Fruit fly (Drosophila melanogaster) whole organism, embryonic: ENCODE measurements around the gene CG3368.

Experiments
- BtbVII ChIP-seq: fragments of 200-800 bp; sonication (Bioruptor generic); optimal IDR thresholded peaks from 3 replicates; lab custom pipeline; 2017; ENCODE audit warnings: missing biosample characterization, mild to moderate bottlenecking, missing genetic modification characterization
- CG10654 ChIP-seq: fragments of 200-800 bp; sonication (Bioruptor generic); optimal IDR thresholded peaks from 2 replicates; lab custom pipeline; 2016; ENCODE audit warnings: missing biosample characterization, missing genetic modification characterization
- CG10979 ChIP-seq: fragments of 200-800 bp; sonication (Bioruptor generic); optimal IDR thresholded peaks from 2 replicates; lab custom pipeline; 2018; ENCODE audit warnings: missing biosample characterization, mild to moderate bottlenecking, missing genetic modification characterization, moderate library complexity
- CG11398 ChIP-seq: fragments of 200-800 bp; sonication (Bioruptor generic); optimal IDR thresholded peaks from 2 replicates; lab custom pipeline; 2016; ENCODE audit warnings: missing biosample characterization, missing genetic modification characterization
- CG11695 ChIP-seq: fragments of 200-800 bp; sonication (Bioruptor generic); IDR thresholded peaks from 3 replicates; pipeline ENCODE4 v1.3.6; 2022; ENCODE audit warnings: missing biosample characterization, missing genetic modification characterization
- CG12659 ChIP-seq: fragments of 200-800 bp; sonication (Bioruptor generic); optimal IDR thresholded peaks from 3 replicates; lab custom pipeline; 2017; ENCODE audit warnings: mild to moderate bottlenecking, missing biosample characterization, missing genetic modification reagents, missing genetic modification characterization
- CG12942 ChIP-seq: fragments of 200-800 bp; sonication (Bioruptor generic); optimal IDR thresholded peaks from 3 replicates; lab custom pipeline; 2016; ENCODE audit warnings: missing biosample characterization, missing genetic modification characterization
- CG15269 ChIP-seq: fragments of 200-800 bp; sonication (Bioruptor generic); optimal IDR thresholded peaks from 2 replicates; lab custom pipeline; 2018; ENCODE audit warnings: missing biosample characterization, mild to moderate bottlenecking, missing genetic modification characterization, moderate library complexity
- CG1529 ChIP-seq: fragments of 200-800 bp; sonication (Bioruptor generic); optimal IDR thresholded peaks from 3 replicates; lab custom pipeline; 2018; ENCODE audit warnings: missing biosample characterization, missing genetic modification characterization
- CG15479 ChIP-seq: fragments of 200-800 bp; sonication (Bioruptor generic); optimal IDR thresholded peaks from 3 replicates; lab custom pipeline; 2019; ENCODE audit warnings: missing biosample characterization, mild to moderate bottlenecking, missing genetic modification characterization, moderate library complexity
- CG15601 ChIP-seq: fragments of 200-800 bp; sonication (Bioruptor generic); optimal IDR thresholded peaks from 3 replicates; lab custom pipeline; 2019; ENCODE audit warnings: missing biosample characterization, mild to moderate bottlenecking, missing genetic modification characterization, moderate library complexity
- CG16813 ChIP-seq: fragments of 200-800 bp; sonication (Bioruptor generic); IDR thresholded peaks from 3 replicates; pipeline ENCODE4 v1.3.6; 2022; ENCODE audit warnings: missing biosample characterization, missing genetic modification characterization; ENCODE audit not compliant: partially characterized antibody
- CG18011 ChIP-seq: fragments of 200-800 bp; sonication (Bioruptor generic); optimal IDR thresholded peaks from 2 replicates; lab custom pipeline; 2017; ENCODE audit warnings: missing biosample characterization, missing genetic modification characterization, mild to moderate bottlenecking, moderate library complexity, missing genotype
- CG42726 ChIP-seq: fragments of 200-800 bp; sonication (Bioruptor generic); IDR thresholded peaks from 2 replicates; pipeline ENCODE4 v1.3.6; 2022; ENCODE audit warnings: missing biosample characterization, missing genetic modification characterization; ENCODE audit not compliant: partially characterized antibody
- CG8388 ChIP-seq: fragments of 200-800 bp; sonication (Bioruptor generic); optimal IDR thresholded peaks from 2 replicates; lab custom pipeline; 2019; ENCODE audit warnings: missing biosample characterization, mild to moderate bottlenecking, missing genetic modification characterization, moderate library complexity
- CG8944 ChIP-seq: fragments of 200-800 bp; sonication (Bioruptor generic); optimal IDR thresholded peaks from 3 replicates; lab custom pipeline; 2016; ENCODE audit warnings: missing biosample characterization, missing genetic modification characterization
- Chrac-16 ChIP-seq: fragments of 200-800 bp; sonication (Bioruptor generic); optimal IDR thresholded peaks from 3 replicates; lab custom pipeline; 2016; ENCODE audit warnings: missing biosample characterization, missing genetic modification characterization
- Doc3 ChIP-seq: fragments of 200-800 bp; sonication (Bioruptor generic); IDR thresholded peaks from 3 replicates; pipeline ENCODE4 v1.3.6; 2022; ENCODE audit warnings: missing biosample characterization, missing genetic modification characterization; ENCODE audit not compliant: partially characterized antibody
- Fer1 ChIP-seq: fragments of 200-800 bp; sonication (Bioruptor generic); optimal IDR thresholded peaks from 2 replicates; lab custom pipeline; 2017; ENCODE audit warnings: missing biosample characterization, mild to moderate bottlenecking, missing genetic modification characterization
- H15 ChIP-seq: fragments of 200-800 bp; sonication (Bioruptor generic); IDR thresholded peaks from 3 replicates; pipeline ENCODE4 v1.3.6; 2022; ENCODE audit warnings: missing biosample characterization, missing genetic modification characterization
- HmgD ChIP-seq: fragments of 200-800 bp; sonication (Bioruptor generic); optimal IDR thresholded peaks from 3 replicates; lab custom pipeline; 2016; ENCODE audit warnings: missing biosample characterization, missing genetic modification characterization
- MESR4 ChIP-seq: fragments of 200-800 bp; sonication (Bioruptor generic); optimal IDR thresholded peaks from 2 replicates; lab custom pipeline; 2018; ENCODE audit warnings: missing biosample characterization, mild to moderate bottlenecking, missing genetic modification characterization, moderate library complexity
- MTF-1 ChIP-seq: fragments of 200-800 bp; sonication (Bioruptor generic); optimal IDR thresholded peaks from 2 replicates; lab custom pipeline; 2018; ENCODE audit warnings: missing biosample characterization, mild to moderate bottlenecking, missing genetic modification characterization, borderline replicate concordance
- Mad ChIP-seq: fragments of 200-800 bp; sonication (Bioruptor generic); optimal IDR thresholded peaks from 2 replicates; lab custom pipeline; 2016; ENCODE audit warnings: missing biosample characterization, missing genetic modification characterization
- Myb ChIP-seq: fragments of 200-800 bp; sonication (Bioruptor generic); optimal IDR thresholded peaks from 2 replicates; lab custom pipeline; 2016; ENCODE audit warnings: missing biosample characterization, missing genetic modification characterization
- Nf-YB ChIP-seq: fragments of 200-800 bp; sonication (Bioruptor generic); optimal IDR thresholded peaks from 3 replicates; lab custom pipeline; 2019; ENCODE audit warnings: missing biosample characterization, mild to moderate bottlenecking, missing genetic modification characterization, moderate library complexity
- Oaz ChIP-seq: fragments of 200-800 bp; sonication (Bioruptor generic); IDR thresholded peaks from 2 replicates; pipeline ENCODE4 v1.3.6; 2022; ENCODE audit warnings: missing biosample characterization, missing genetic modification characterization
- Ravus ChIP-seq: fragments of 200-800 bp; sonication (Bioruptor generic); IDR thresholded peaks from 2 replicates; pipeline ENCODE4 v1.3.6; 2022; ENCODE audit warnings: missing biosample characterization, missing genetic modification characterization
- Rx ChIP-seq: fragments of 200-800 bp; sonication (Bioruptor generic); IDR thresholded peaks from 2 replicates; pipeline ENCODE4 v1.3.6; 2022; ENCODE audit warnings: missing biosample characterization, missing genetic modification characterization
- Sry-β ChIP-seq: fragments of 200-800 bp; sonication (Bioruptor generic); optimal IDR thresholded peaks from 2 replicates; lab custom pipeline; 2018; ENCODE audit warnings: missing biosample characterization, mild to moderate bottlenecking, missing genetic modification characterization, moderate library complexity
- Sry-δ ChIP-seq: fragments of 200-800 bp; sonication (Bioruptor generic); optimal IDR thresholded peaks from 2 replicates; lab custom pipeline; 2016; ENCODE audit warnings: missing biosample characterization, missing genetic modification characterization
- Vsx1 ChIP-seq: fragments of 200-800 bp; sonication (Bioruptor generic); optimal IDR thresholded peaks from 2 replicates; lab custom pipeline; 2017; ENCODE audit warnings: missing biosample characterization, mild to moderate bottlenecking, missing genetic modification characterization, missing genetic modification reagents
- ap ChIP-seq: fragments of 200-800 bp; sonication (Bioruptor generic); IDR thresholded peaks from 2 replicates; pipeline ENCODE4 v1.3.6; 2022; ENCODE audit warnings: missing biosample characterization, missing genetic modification characterization
- cwo ChIP-seq: fragments of 200-800 bp; sonication (Bioruptor generic); optimal IDR thresholded peaks from 3 replicates; lab custom pipeline; 2017; ENCODE audit warnings: missing biosample characterization, missing genetic modification characterization, mild to moderate bottlenecking, moderate library complexity, missing genetic modification reagents
- emc ChIP-seq: fragments of 200-800 bp; sonication (Bioruptor generic); optimal IDR thresholded peaks from 2 replicates; lab custom pipeline; 2016; ENCODE audit warnings: missing biosample characterization, missing genetic modification characterization
- exex ChIP-seq: fragments of 200-800 bp; sonication (Bioruptor generic); optimal IDR thresholded peaks from 4 replicates; lab custom pipeline; 2018; ENCODE audit warnings: missing biosample characterization, mild to moderate bottlenecking, missing genetic modification characterization, moderate library complexity
- fru ChIP-seq: fragments of >200 bp; optimal IDR thresholded peaks from 2 replicates; lab custom pipeline; 2017
- gcm2 ChIP-seq: fragments of 200-800 bp; sonication (Bioruptor generic); optimal IDR thresholded peaks from 2 replicates; lab custom pipeline; 2016; ENCODE audit warnings: missing biosample characterization, missing genetic modification characterization
- hbn ChIP-seq: fragments of 200-800 bp; sonication (Bioruptor generic); IDR thresholded peaks from 2 replicates; pipeline ENCODE4 v1.3.6; 2022; ENCODE audit warnings: missing biosample characterization, missing genetic modification characterization; ENCODE audit not compliant: partially characterized antibody
- knrl ChIP-seq: fragments of 200-800 bp; sonication (Bioruptor generic); IDR thresholded peaks from 3 replicates; pipeline ENCODE4 v1.3.6; 2022; ENCODE audit warnings: missing biosample characterization, missing genetic modification characterization; ENCODE audit not compliant: partially characterized antibody
- nau ChIP-seq: fragments of 200-800 bp; sonication (Bioruptor generic); optimal IDR thresholded peaks from 3 replicates; lab custom pipeline; 2017; ENCODE audit warnings: missing biosample characterization, mild to moderate bottlenecking, missing genetic modification characterization, missing genetic modification reagents
- pan ChIP-seq, 4 experiments: fragments of >200 bp in 3 of 4; fragments of 200-800 bp in 1 of 4; sonication (Bioruptor generic) in 1 of 4; optimal IDR thresholded peaks in 3 of 4; IDR thresholded peaks in 1 of 4; 2 replicates each; pipeline versions ENCODE4 v1.3.6 to Lab custom; 2017 to 2022; ENCODE audit warnings: missing biosample characterization in 2 of 4, missing genetic modification characterization in 2 of 4, mixed read lengths in 1 of 4
- pfk ChIP-seq: fragments of 200-800 bp; sonication (Bioruptor generic); optimal IDR thresholded peaks from 2 replicates; lab custom pipeline; 2018; ENCODE audit warnings: missing biosample characterization, mild to moderate bottlenecking, missing genetic modification characterization, moderate library complexity
- pum ChIP-seq: fragments of 200-800 bp; sonication (Bioruptor generic); optimal IDR thresholded peaks from 2 replicates; lab custom pipeline; 2016; ENCODE audit warnings: missing biosample characterization, missing genetic modification characterization
- repo ChIP-seq: fragments of 200-800 bp; sonication (Bioruptor generic); optimal IDR thresholded peaks from 2 replicates; lab custom pipeline; 2016; ENCODE audit warnings: missing biosample characterization, missing genetic modification characterization
- shn ChIP-seq: fragments of 200-800 bp; sonication (Bioruptor generic); optimal IDR thresholded peaks from 3 replicates; lab custom pipeline; 2016; ENCODE audit warnings: missing biosample characterization, missing genetic modification characterization
- tgo ChIP-seq: fragments of 200-800 bp; sonication (Bioruptor generic); IDR thresholded peaks from 3 replicates; pipeline ENCODE4 v1.3.6; 2022; ENCODE audit warnings: missing biosample characterization, missing genetic modification characterization
- vnd ChIP-seq: fragments of 200-800 bp; sonication (Bioruptor generic); IDR thresholded peaks from 3 replicates; pipeline ENCODE4 v1.3.6; 2022; ENCODE audit warnings: missing biosample characterization, missing genetic modification characterization; ENCODE audit not compliant: partially characterized antibody
- wor ChIP-seq: fragments of 200-800 bp; sonication (Bioruptor generic); IDR thresholded peaks from 2 replicates; pipeline ENCODE4 v1.3.6; 2022; ENCODE audit warnings: missing biosample characterization, missing genetic modification characterization

CG3368 gene

dm6 chr3R:27244742-27245400, 38.7 kb upstream of the CG3368 start, which contains the start of gene CG18766 (continued):
- peak; percentile 12 for TF ChIP-seq CG18011 (GFP tag; lab: Kevin White, UChicago)
- TF ChIP-seq vnd (GFP tag; lab: Robert Waterston, UW) = no peak
- TF ChIP-seq shn (GFP tag; lab: Kevin White, UChicago) = no peak
- TF ChIP-seq Mad (GFP tag; lab: Kevin White, UChicago) = no peak
- TF ChIP-seq CG15601 (tag; lab: Kevin White, UChicago) = no peak
- TF ChIP-seq pan (optimal IDR thresholded peaks at IDR 0.05; lab: Kevin White, UChicago) = no peak
- no peak for TF ChIP-seq pan (GFP tag; optimal IDR thresholded peaks at IDR 0.05 in 1 of 2, IDR thresholded peaks at IDR 0.05 in 1 of 2)
- TF ChIP-seq Chrac-16 (GFP tag; lab: Kevin White, UChicago) = peak; percentile 15
- TF ChIP-seq Sry-β (GFP tag; lab: Kevin White, UChicago) = no peak
- no peak for TF ChIP-seq ap (GFP tag; lab: Robert Waterston, UW)
- TF ChIP-seq CG8388 (GFP tag; lab: Kevin White, UChicago) = no peak
- TF ChIP-seq CG12659 = peak; percentile 62
- no peak for TF ChIP-seq pfk
- no peak for TF ChIP-seq emc
- no peak for TF ChIP-seq Fer1 (GFP tag; lab: Kevin White, UChicago)
- no peak for TF ChIP-seq CG12942 (GFP tag; lab: Kevin White, UChicago)
- no peak for TF ChIP-seq Ravus (GFP tag; lab: Robert Waterston, UW)
- TF ChIP-seq Sry-δ (GFP tag; lab: Kevin White, UChicago) = peak; percentile 56
- TF ChIP-seq knrl (GFP tag; lab: Robert Waterston, UW) = peak; percentile 24; the same call in 1 of the 3 replicates
- no peak for TF ChIP-seq hbn (GFP tag; lab: Robert Waterston, UW)
- TF ChIP-seq exex = peak; percentile 30
- no peak for TF ChIP-seq Rx (GFP tag; lab: Robert Waterston, UW)
- peak; percentile 5 for TF ChIP-seq CG10979
- no peak for TF ChIP-seq BtbVII (GFP tag; lab: Kevin White, UChicago)
- no peak for TF ChIP-seq tgo
- no peak for TF ChIP-seq Oaz (GFP tag; lab: Robert Waterston, UW)
- no peak for TF ChIP-seq H15
- TF ChIP-seq CG10654 (GFP tag; lab: Kevin White, UChicago) = no peak
- no peak for TF ChIP-seq CG11398 (GFP tag; lab: Kevin White, UChicago)
- TF ChIP-seq CG11695 = no peak
- peak; percentile 9 for TF ChIP-seq repo
- TF ChIP-seq Nf-YB = no peak
- 0 out of 3 replicates have a peak, but pooled peaks have one; percentile 21 for TF ChIP-seq CG16813 (GFP tag; lab: Robert Waterston, UW)
- peak; percentile 32 for TF ChIP-seq CG15479 (GFP tag; lab: Kevin White, UChicago)
- no peak for TF ChIP-seq fru (lab: Kevin White, UChicago)
- TF ChIP-seq HmgD = peak; percentile 86
- no peak for TF ChIP-seq nau (GFP tag; lab: Kevin White, UChicago)
- no peak for TF ChIP-seq wor
- no peak for TF ChIP-seq MTF-1 (GFP tag; lab: Kevin White, UChicago)
- no peak for TF ChIP-seq Doc3 (GFP tag; lab: Robert Waterston, UW)
- TF ChIP-seq gcm2 (GFP tag; lab: Kevin White, UChicago) = no peak
- no peak for TF ChIP-seq pum (GFP tag; lab: Kevin White, UChicago)
- TF ChIP-seq Myb (GFP tag; lab: Kevin White, UChicago) = peak; percentile 77
- peak; percentile 12 for TF ChIP-seq CG15269 (tag; lab: Kevin White, UChicago)
- TF ChIP-seq CG8944 (GFP tag; lab: Kevin White, UChicago) = peak; percentile 2
- TF ChIP-seq MESR4 (GFP tag; lab: Kevin White, UChicago) = peak; percentile 72
- no peak for TF ChIP-seq CG1529 (GFP tag; lab: Kevin White, UChicago)
- TF ChIP-seq cwo (GFP tag; lab: Kevin White, UChicago) = no peak
- TF ChIP-seq Vsx1 (GFP tag; lab: Kevin White, UChicago) = no peak
- peak; percentile 71; the same call in 1 of the 2 replicates for TF ChIP-seq CG42726
